Fruit fly (Drosophila melanogaster) whole organism: Measurements from ENCODE around the gene CG31933.

Source experiments
- Dll ChIP-seq: fragments of >200 bp; optimal IDR thresholded peaks from 2 replicates; lab custom pipeline; 2017
- EcR ChIP-seq, 2 experiments: fragments of >200 bp; optimal IDR thresholded peaks; 2 replicates each; lab custom pipeline; 2017; ENCODE audit warnings: missing biosample characterization in 2 of 2, missing genetic modification characterization in 2 of 2, missing genetic modification reagents in 2 of 2

- TF ChIP-seq Dll (lab: Kevin White, UChicago) (no peak), EcR (GFP tag; optimal IDR thresholded peaks at IDR 0.05; lab: Kevin White, UChicago) (no peak)
Measured at dm6 chr2L:1783762-1784161, 39.4 kb downstream of the CG31933 start, which contains the start of gene Gr22e.
